Fruit fly (Drosophila melanogaster) whole organism, embryonic: ENCODE results near the gene CG14309.
A peak's percentile ranks its signal among the peaks of the same experiment; 100 is the strongest.

Experiments
- CG10209 ChIP-seq: fragments of 200-800 bp; sonication (Bioruptor generic); optimal IDR thresholded peaks from 3 replicates; lab custom pipeline; 2017; ENCODE audit warnings: missing biosample characterization, mild to moderate bottlenecking, missing genetic modification characterization, missing genetic modification reagents
- CG10431 ChIP-seq: fragments of 200-800 bp; sonication (Bioruptor generic); optimal IDR thresholded peaks from 3 replicates; lab custom pipeline; 2018; ENCODE audit warnings: missing biosample characterization, mild to moderate bottlenecking, missing genetic modification characterization
- CG11398 ChIP-seq: fragments of 200-800 bp; sonication (Bioruptor generic); optimal IDR thresholded peaks from 2 replicates; lab custom pipeline; 2016; ENCODE audit warnings: missing biosample characterization, missing genetic modification characterization
- CG12659 ChIP-seq: fragments of 200-800 bp; sonication (Bioruptor generic); optimal IDR thresholded peaks from 3 replicates; lab custom pipeline; 2017; ENCODE audit warnings: mild to moderate bottlenecking, missing biosample characterization, missing genetic modification reagents, missing genetic modification characterization
- CG12942 ChIP-seq: fragments of 200-800 bp; sonication (Bioruptor generic); optimal IDR thresholded peaks from 3 replicates; lab custom pipeline; 2016; ENCODE audit warnings: missing biosample characterization, missing genetic modification characterization
- CG14441 ChIP-seq: fragments of 200-800 bp; sonication (Bioruptor generic); IDR thresholded peaks from 2 replicates; pipeline ENCODE4 v1.3.6; 2022; ENCODE audit warnings: missing biosample characterization, missing genetic modification characterization
- CG17912 ChIP-seq: fragments of 200-800 bp; sonication (Bioruptor generic); optimal IDR thresholded peaks from 2 replicates; lab custom pipeline; 2018; ENCODE audit warnings: missing biosample characterization, mild to moderate bottlenecking, missing genetic modification characterization
- CG4424 ChIP-seq: fragments of 200-800 bp; sonication (Bioruptor generic); optimal IDR thresholded peaks from 3 replicates; lab custom pipeline; 2016; ENCODE audit warnings: missing biosample characterization, missing genetic modification characterization
- CG4820 ChIP-seq: fragments of 200-800 bp; sonication (Bioruptor generic); optimal IDR thresholded peaks from 3 replicates; lab custom pipeline; 2016; ENCODE audit warnings: missing biosample characterization, missing genetic modification characterization
- CG8388 ChIP-seq: fragments of 200-800 bp; sonication (Bioruptor generic); optimal IDR thresholded peaks from 2 replicates; lab custom pipeline; 2019; ENCODE audit warnings: missing biosample characterization, mild to moderate bottlenecking, missing genetic modification characterization, moderate library complexity
- CG8478 ChIP-seq: fragments of >200 bp; optimal IDR thresholded peaks from 2 replicates; lab custom pipeline; 2018
- CG9932 ChIP-seq: fragments of 200-800 bp; sonication (Bioruptor generic); IDR thresholded peaks from 2 replicates; pipeline ENCODE4 v1.3.6; 2022; ENCODE audit warnings: missing biosample characterization, missing genetic modification characterization
- Chrac-16 ChIP-seq: fragments of 200-800 bp; sonication (Bioruptor generic); optimal IDR thresholded peaks from 3 replicates; lab custom pipeline; 2016; ENCODE audit warnings: missing biosample characterization, missing genetic modification characterization
- Deaf1 ChIP-seq: fragments of 200-800 bp; optimal IDR thresholded peaks from 3 replicates; lab custom pipeline; 2019; ENCODE audit warnings: missing biosample characterization, mild to moderate bottlenecking, missing genetic modification characterization, moderate library complexity
- Dip3 ChIP-seq: fragments of 200-800 bp; sonication (Bioruptor generic); optimal IDR thresholded peaks from 3 replicates; lab custom pipeline; 2016; ENCODE audit warnings: missing biosample characterization, missing genetic modification characterization
- Drgx ChIP-seq: fragments of 200-800 bp; sonication (Bioruptor generic); IDR thresholded peaks from 2 replicates; pipeline ENCODE4 v1.3.6; 2022; ENCODE audit warnings: missing biosample characterization, missing genetic modification characterization
- Ets65A ChIP-seq: fragments of 200-800 bp; sonication (Bioruptor generic); peaks from one replicate; lab custom pipeline; 2016; ENCODE audit warnings: missing biosample characterization, missing genetic modification characterization
- Gug ChIP-seq: fragments of 200-800 bp; sonication (Bioruptor generic); IDR thresholded peaks from 4 replicates; pipeline ENCODE4 v1.3.6; 2022; ENCODE audit warnings: missing biosample characterization, missing genetic modification characterization
- HmgD ChIP-seq: fragments of 200-800 bp; sonication (Bioruptor generic); optimal IDR thresholded peaks from 3 replicates; lab custom pipeline; 2016; ENCODE audit warnings: missing biosample characterization, missing genetic modification characterization
- Mad ChIP-seq: fragments of 200-800 bp; sonication (Bioruptor generic); optimal IDR thresholded peaks from 2 replicates; lab custom pipeline; 2016; ENCODE audit warnings: missing biosample characterization, missing genetic modification characterization
- Med ChIP-seq: fragments of 200-800 bp; sonication (Bioruptor generic); peaks from one replicate; lab custom pipeline; 2016; ENCODE audit warnings: missing biosample characterization, missing genetic modification characterization, mild to moderate bottlenecking, inconsistent platforms, moderate library complexity
- NFAT ChIP-seq: fragments of 200-800 bp; sonication (Bioruptor generic); IDR thresholded peaks from 2 replicates; pipeline ENCODE4 v1.3.6; 2022; ENCODE audit warnings: missing biosample characterization, missing genetic modification characterization
- PHDP ChIP-seq: fragments of 200-800 bp; sonication (Bioruptor generic); optimal IDR thresholded peaks from 3 replicates; lab custom pipeline; 2018; ENCODE audit warnings: missing biosample characterization, mild to moderate bottlenecking, missing genetic modification characterization, moderate library complexity
- Side ChIP-seq: fragments of 200-800 bp; sonication (Bioruptor generic); optimal IDR thresholded peaks from 2 replicates; lab custom pipeline; 2016; ENCODE audit warnings: missing biosample characterization, missing genetic modification characterization
- TFAM ChIP-seq: fragments of 200-800 bp; sonication (Bioruptor generic); optimal IDR thresholded peaks from 2 replicates; lab custom pipeline; 2017; ENCODE audit warnings: missing biosample characterization, missing genetic modification characterization, inconsistent platforms
- abd-A ChIP-seq: fragments of 200-800 bp; sonication (Bioruptor generic); optimal IDR thresholded peaks from 3 replicates; lab custom pipeline; 2019; ENCODE audit warnings: missing biosample characterization, mild to moderate bottlenecking, missing genetic modification characterization, moderate library complexity
- ash1 ChIP-seq: fragments of 200-800 bp; sonication (Bioruptor generic); optimal IDR thresholded peaks from 2 replicates; lab custom pipeline; 2018; ENCODE audit warnings: missing biosample characterization, mild to moderate bottlenecking, missing genetic modification characterization
- bcd ChIP-seq: fragments of 200-800 bp; sonication (Bioruptor generic); optimal IDR thresholded peaks from 2 replicates; lab custom pipeline; 2017; ENCODE audit warnings: missing biosample characterization, mild to moderate bottlenecking, missing genetic modification characterization
- bowl ChIP-seq: fragments of 200-800 bp; sonication (Bioruptor generic); IDR thresholded peaks from 2 replicates; pipeline ENCODE4 v1.3.6; 2022; ENCODE audit warnings: missing biosample characterization, missing genetic modification characterization
- br ChIP-seq: fragments of >200 bp; optimal IDR thresholded peaks from 2 replicates; lab custom pipeline; 2017
- cas ChIP-seq: fragments of 200-800 bp; sonication (Bioruptor generic); IDR thresholded peaks from 2 replicates; pipeline ENCODE4 v1.3.6; 2022; ENCODE audit warnings: missing biosample characterization, missing genetic modification characterization
- cg ChIP-seq: fragments of 200-800 bp; sonication (Bioruptor generic); optimal IDR thresholded peaks from 3 replicates; lab custom pipeline; 2019; ENCODE audit warnings: missing biosample characterization, mild to moderate bottlenecking, missing genetic modification characterization, moderate library complexity
- croc ChIP-seq: fragments of 200-800 bp; sonication (Bioruptor generic); conservative IDR thresholded peaks from 3 replicates; pipeline ENCODE4 v1.3.6; 2022; ENCODE audit warnings: missing biosample characterization, missing genetic modification characterization
- ewg ChIP-seq: fragments of 200-800 bp; sonication (Bioruptor generic); optimal IDR thresholded peaks from 3 replicates; lab custom pipeline; 2017; ENCODE audit warnings: mild to moderate bottlenecking, missing biosample characterization, missing genetic modification reagents, missing genetic modification characterization
- gem ChIP-seq: fragments of 200-800 bp; sonication (Bioruptor generic); optimal IDR thresholded peaks from 2 replicates; lab custom pipeline; 2019; ENCODE audit warnings: missing biosample characterization, mild to moderate bottlenecking, missing genetic modification characterization, moderate library complexity
- hbn ChIP-seq: fragments of 200-800 bp; sonication (Bioruptor generic); IDR thresholded peaks from 2 replicates; pipeline ENCODE4 v1.3.6; 2022; ENCODE audit warnings: missing biosample characterization, missing genetic modification characterization; ENCODE audit not compliant: partially characterized antibody
- kay ChIP-seq: fragments of 200-800 bp; sonication (Bioruptor generic); optimal IDR thresholded peaks from 2 replicates; lab custom pipeline; 2016; ENCODE audit warnings: missing biosample characterization, missing genetic modification characterization
- lov ChIP-seq, 2 experiments: fragments of 200-800 bp in 1 of 2; fragments of >200 bp in 1 of 2; sonication (Bioruptor generic) in 1 of 2; IDR thresholded peaks in 1 of 2; optimal IDR thresholded peaks in 1 of 2; 2 replicates in 1 of 2; 3 replicates in 1 of 2; pipeline versions ENCODE4 v1.3.6 to Lab custom; 2017 to 2022; ENCODE audit warnings: missing biosample characterization in 1 of 2, missing genetic modification characterization in 1 of 2
- maf-S ChIP-seq: fragments of 200-800 bp; sonication (Bioruptor generic); optimal IDR thresholded peaks from 2 replicates; lab custom pipeline; 2016; ENCODE audit warnings: missing biosample characterization, missing genetic modification characterization
- nerfin-2 ChIP-seq: fragments of 200-800 bp; sonication (Bioruptor generic); IDR thresholded peaks from 2 replicates; pipeline ENCODE4 v1.3.6; 2022; ENCODE audit warnings: missing biosample characterization, missing genetic modification characterization; ENCODE audit not compliant: partially characterized antibody
- nmo ChIP-seq: fragments of 200-800 bp; sonication (Bioruptor generic); optimal IDR thresholded peaks from 2 replicates; lab custom pipeline; 2018; ENCODE audit warnings: missing biosample characterization, mild to moderate bottlenecking, missing genetic modification characterization, moderate library complexity
- onecut ChIP-seq: fragments of 200-800 bp; sonication (Bioruptor generic); IDR thresholded peaks from 2 replicates; pipeline ENCODE4 v1.3.6; 2022; ENCODE audit warnings: missing biosample characterization, missing genetic modification characterization
- p53 ChIP-seq: fragments of 200-800 bp; sonication (Bioruptor generic); optimal IDR thresholded peaks from 2 replicates; lab custom pipeline; 2016; ENCODE audit warnings: missing biosample characterization, missing genetic modification characterization
- phol ChIP-seq: fragments of 200-800 bp; sonication (Bioruptor generic); optimal IDR thresholded peaks from 3 replicates; lab custom pipeline; 2018; ENCODE audit warnings: missing biosample characterization, mild to moderate bottlenecking, missing genetic modification characterization, moderate library complexity
- pzg ChIP-seq: fragments of 200-800 bp; sonication (Bioruptor generic); optimal IDR thresholded peaks from 3 replicates; lab custom pipeline; 2018; ENCODE audit warnings: missing biosample characterization, mild to moderate bottlenecking, missing genetic modification characterization, moderate library complexity
- row ChIP-seq: fragments of 200-800 bp; sonication (Bioruptor generic); IDR thresholded peaks from 3 replicates; pipeline ENCODE4 v1.3.6; 2022; ENCODE audit warnings: missing biosample characterization, missing genetic modification characterization
- stwl ChIP-seq: fragments of 200-800 bp; sonication (Bioruptor generic); optimal IDR thresholded peaks from 3 replicates; lab custom pipeline; 2018; ENCODE audit warnings: missing biosample characterization, mild to moderate bottlenecking, missing genetic modification characterization, moderate library complexity
- tx ChIP-seq: fragments of 200-800 bp; sonication (Bioruptor generic); optimal IDR thresholded peaks from 2 replicates; lab custom pipeline; 2016; ENCODE audit warnings: missing biosample characterization, missing genetic modification characterization
- wor ChIP-seq: fragments of 200-800 bp; sonication (Bioruptor generic); IDR thresholded peaks from 2 replicates; pipeline ENCODE4 v1.3.6; 2022; ENCODE audit warnings: missing biosample characterization, missing genetic modification characterization

The CG14309 gene

dm6 chr3R:18412279-18413214 is 27.7 kb upstream of the CG14309 start, which contains the start of gene CG31122 (continued):
- TF ChIP-seq CG12942 (GFP tag; lab: Kevin White, UChicago) (peak; percentile 35), onecut (GFP tag; lab: Robert Waterston, UW) (peak; percentile 77), lov (optimal IDR thresholded peaks at IDR 0.05; lab: Kevin White, UChicago) (no peak), lov (GFP tag; IDR thresholded peaks at IDR 0.05; lab: Robert Waterston, UW) (no peak), Drgx (GFP tag; lab: Robert Waterston, UW) (0 out of 2 replicates have a peak, but pooled peaks have one; percentile 25), maf-S (GFP tag; lab: Kevin White, UChicago) (peak; percentile 32), HmgD (GFP tag; lab: Kevin White, UChicago) (no peak), Side (GFP tag; lab: Kevin White, UChicago) (peak; percentile 26), CG4424 (GFP tag; lab: Kevin White, UChicago) (peak; percentile 41), Med (GFP tag; lab: Kevin White, UChicago) (peak; percentile 88), hbn (peak; percentile 96), CG17912 (GFP tag; lab: Kevin White, UChicago) (no peak), bowl (GFP tag; lab: Robert Waterston, UW) (no peak), pzg (GFP tag; lab: Kevin White, UChicago) (peak; percentile 87), Mad (peak; percentile 46), Dip3 (GFP tag; lab: Kevin White, UChicago) (peak; percentile 69), row (GFP tag; lab: Robert Waterston, UW) (peak; percentile 83), Ets65A (GFP tag; lab: Kevin White, UChicago) (peak; percentile 86), CG14441 (GFP tag; lab: Robert Waterston, UW) (peak; percentile 44; the same call in 1 of the 2 replicates), CG4820 (GFP tag; lab: Kevin White, UChicago) (peak; percentile 28), CG9932 (GFP tag; lab: Robert Waterston, UW) (peak; percentile 75), cas (GFP tag; lab: Robert Waterston, UW) (no peak), PHDP (tag; lab: Kevin White, UChicago) (no peak), ash1 (GFP tag; lab: Kevin White, UChicago) (no peak), p53 (GFP tag; lab: Kevin White, UChicago) (peak; percentile 44), CG11398 (GFP tag; lab: Kevin White, UChicago) (peak; percentile 28), CG10431 (GFP tag; lab: Kevin White, UChicago) (peak; percentile 28), gem (peak; percentile 60), nmo (GFP tag; lab: Kevin White, UChicago) (peak; percentile 73), Deaf1 (tag; lab: Kevin White, UChicago) (peak; percentile 19), ewg (GFP tag; lab: Kevin White, UChicago) (peak; percentile 40), croc (GFP tag; lab: Robert Waterston, UW) (no peak), bcd (GFP tag; lab: Kevin White, UChicago) (peak; percentile 36), NFAT (0 out of 2 replicates have a peak, but pooled peaks have one; percentile 23), wor (no peak), CG8388 (peak; percentile 19), Gug (GFP tag; lab: Robert Waterston, UW) (peak; percentile 60; the same call in 2 of the 4 replicates), stwl (tag; lab: Kevin White, UChicago) (peak; percentile 99), kay (GFP tag; lab: Kevin White, UChicago) (no peak), CG10209 (GFP tag; lab: Kevin White, UChicago) (no peak), phol (tag; lab: Kevin White, UChicago) (no peak), CG12659 (GFP tag; lab: Kevin White, UChicago) (peak; percentile 56), tx (GFP tag; lab: Kevin White, UChicago) (peak; percentile 0), Chrac-16 (GFP tag; lab: Kevin White, UChicago) (peak; percentile 59), br (no peak), cg (GFP tag; lab: Kevin White, UChicago) (peak; percentile 99), abd-A (tag; lab: Kevin White, UChicago) (peak; percentile 77), nerfin-2 (GFP tag; lab: Robert Waterston, UW) (peak; percentile 90), TFAM (GFP tag; lab: Kevin White, UChicago) (no peak), CG8478 (peak; percentile 90)
